Worm (Caenorhabditis elegans) whole organism, early embryonic: ENCODE data around the gene clec-254.

Experiments
- B0310.2 ChIP-seq: sonication (generic microtip); optimal IDR thresholded peaks from 2 replicates; lab custom pipeline; 2016; ENCODE audit warnings: mild to moderate bottlenecking, missing genetic modification characterization, missing compliant biosample characterization
- F13C5.2 ChIP-seq: sonication (generic microtip); optimal IDR thresholded peaks from 2 replicates; lab custom pipeline; 2017; ENCODE audit warnings: mild to moderate bottlenecking, missing genetic modification characterization, inconsistent platforms, missing compliant biosample characterization
- aly-1 ChIP-seq: sonication (generic microtip); optimal IDR thresholded peaks from 2 replicates; lab custom pipeline; 2016; ENCODE audit warnings: missing genetic modification characterization, missing compliant biosample characterization
- ama-1 ChIP-seq: fragments of 150-350 bp; optimal IDR thresholded peaks from 2 replicates; lab custom pipeline; 2014
- ceh-13 ChIP-seq: fragments of 200-800 bp; sonication (Bioruptor generic); optimal IDR thresholded peaks from 2 replicates; lab custom pipeline; 2018; ENCODE audit warnings: mild to moderate bottlenecking, missing genetic modification characterization, missing compliant biosample characterization
- ceh-36 ChIP-seq: sonication (generic microtip); optimal IDR thresholded peaks from 2 replicates; lab custom pipeline; 2016; ENCODE audit warnings: missing genetic modification characterization, inconsistent platforms, missing compliant biosample characterization
- ets-7 ChIP-seq: sonication (generic microtip); optimal IDR thresholded peaks from 2 replicates; lab custom pipeline; 2016; ENCODE audit warnings: missing genotype, missing genetic modification characterization, missing compliant biosample characterization
- flt-1 ChIP-seq: fragments of 200-800 bp; sonication (Bioruptor generic); IDR thresholded peaks from 2 replicates; pipeline ENCODE4 v1.3.6; 2022; ENCODE audit warnings: missing genetic modification characterization, missing compliant biosample characterization
- hmbx-1 ChIP-seq: sonication (generic microtip); optimal IDR thresholded peaks from 2 replicates; lab custom pipeline; 2016; ENCODE audit warnings: mild to moderate bottlenecking, missing genetic modification characterization, missing compliant biosample characterization
- hmg-4 ChIP-seq: fragments of 200-800 bp; sonication (Bioruptor generic); optimal IDR thresholded peaks from 2 replicates; lab custom pipeline; 2018; ENCODE audit warnings: mild to moderate bottlenecking, missing genetic modification characterization, missing compliant biosample characterization
- hnd-1 ChIP-seq: sonication (generic microtip); optimal IDR thresholded peaks from 2 replicates; lab custom pipeline; 2016; ENCODE audit warnings: missing genetic modification characterization, missing compliant biosample characterization
- pes-1 ChIP-seq: fragments of 200-800 bp; sonication (Bioruptor generic); IDR thresholded peaks from 2 replicates; pipeline ENCODE4 v1.3.6; 2022; ENCODE audit warnings: missing genetic modification reagents, missing genetic modification characterization, missing compliant biosample characterization
- scrt-1 ChIP-seq: fragments of 200-800 bp; sonication (Bioruptor generic); IDR thresholded peaks from 2 replicates; pipeline ENCODE4 v1.3.6; 2022; ENCODE audit warnings: missing genetic modification characterization, missing compliant biosample characterization
- sea-1 ChIP-seq: fragments of 200-800 bp; sonication (Bioruptor generic); conservative IDR thresholded peaks from 2 replicates; pipeline ENCODE4 v1.3.6; 2022; ENCODE audit warnings: missing genetic modification characterization, missing compliant biosample characterization
- tbx-11 ChIP-seq: fragments of 200-800 bp; sonication (Bioruptor generic); IDR thresholded peaks from 2 replicates; pipeline ENCODE4 v1.3.6; 2022; ENCODE audit warnings: missing genetic modification characterization, missing compliant biosample characterization
- tbx-37 ChIP-seq: fragments of 200-800 bp; sonication (Bioruptor generic); conservative IDR thresholded peaks from 2 replicates; pipeline ENCODE4 v1.3.6; 2022; ENCODE audit warnings: missing genetic modification reagents, missing genetic modification characterization, missing compliant biosample characterization
- tra-4 ChIP-seq: sonication (generic microtip); optimal IDR thresholded peaks from 2 replicates; lab custom pipeline; 2017; ENCODE audit warnings: missing genetic modification characterization, missing compliant biosample characterization

Gene clec-254

ce11 chrV:18750445-18750844 lies 3.8 kb downstream of the clec-254 start, which contains the start of the genes F11D11.21 and F11D11.12:
Gene F11D11.21, minus strand, starts transcription at chrV:18750545.
Gene F11D11.12, minus strand, starts transcription at chrV:18750682.
- no peak for TF ChIP-seq scrt-1 (GFP tag; lab: Robert Waterston, UW)
- no peak for TF ChIP-seq tra-4
- TF ChIP-seq tbx-37 = no peak
- TF ChIP-seq ceh-36 (tag; lab: Kevin White, UChicago) = no peak
- no peak for TF ChIP-seq ama-1 (lab: Kevin White, UChicago)
- no peak for TF ChIP-seq aly-1 (tag; lab: Kevin White, UChicago)
- TF ChIP-seq hmbx-1 = no peak
- no peak for TF ChIP-seq hnd-1 (tag; lab: Kevin White, UChicago)
- TF ChIP-seq F13C5.2 (tag; lab: Kevin White, UChicago) = no peak
- no peak for TF ChIP-seq ceh-13 (GFP tag; lab: Kevin White, UChicago)
- TF ChIP-seq hmg-4 (GFP tag; lab: Kevin White, UChicago) = no peak
- TF ChIP-seq pes-1 (GFP tag; lab: Robert Waterston, UW) = no peak

DNA sequence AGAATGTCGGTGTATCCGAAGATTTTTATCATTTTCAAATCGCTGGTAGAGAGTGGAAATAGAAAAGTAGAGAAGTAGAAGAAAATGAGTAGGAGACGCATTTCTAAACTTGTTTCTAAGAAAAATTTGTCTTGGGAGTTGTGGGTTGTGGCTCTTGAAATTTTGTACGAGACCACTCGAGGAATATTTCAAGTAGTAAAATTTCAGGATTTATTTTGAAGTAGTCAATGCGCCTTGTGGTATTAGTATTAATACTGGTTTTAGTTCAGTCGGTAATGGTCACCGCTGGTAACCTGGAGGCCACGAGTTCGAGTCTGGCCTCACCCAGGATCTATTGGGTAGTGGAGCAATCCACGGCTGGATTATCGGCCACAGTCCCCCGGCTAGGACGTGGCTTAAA lies 5.5 kb downstream of the clec-254 start, which contains the start of gene clec-252:
Gene clec-252, minus strand, starts transcription at position 101 of the 400 bp plus-strand sequence.
- TF ChIP-seq tbx-37 (no peak), tra-4 (no peak), B0310.2 (tag; lab: Kevin White, UChicago) (no peak), F13C5.2 (tag; lab: Kevin White, UChicago) (no peak), sea-1 (no peak), aly-1 (tag; lab: Kevin White, UChicago) (no peak), ets-7 (tag; lab: Kevin White, UChicago) (no peak), hmg-4 (GFP tag; lab: Kevin White, UChicago) (no peak), pes-1 (GFP tag; lab: Robert Waterston, UW) (no peak), scrt-1 (GFP tag; lab: Robert Waterston, UW) (no peak), hnd-1 (tag; lab: Kevin White, UChicago) (no peak), hmbx-1 (no peak), ama-1 (lab: Kevin White, UChicago) (no peak), ceh-36 (tag; lab: Kevin White, UChicago) (no peak), ceh-13 (GFP tag; lab: Kevin White, UChicago) (no peak), flt-1 (GFP tag; lab: Robert Waterston, UW) (no peak), tbx-11 (no peak)

DNA sequence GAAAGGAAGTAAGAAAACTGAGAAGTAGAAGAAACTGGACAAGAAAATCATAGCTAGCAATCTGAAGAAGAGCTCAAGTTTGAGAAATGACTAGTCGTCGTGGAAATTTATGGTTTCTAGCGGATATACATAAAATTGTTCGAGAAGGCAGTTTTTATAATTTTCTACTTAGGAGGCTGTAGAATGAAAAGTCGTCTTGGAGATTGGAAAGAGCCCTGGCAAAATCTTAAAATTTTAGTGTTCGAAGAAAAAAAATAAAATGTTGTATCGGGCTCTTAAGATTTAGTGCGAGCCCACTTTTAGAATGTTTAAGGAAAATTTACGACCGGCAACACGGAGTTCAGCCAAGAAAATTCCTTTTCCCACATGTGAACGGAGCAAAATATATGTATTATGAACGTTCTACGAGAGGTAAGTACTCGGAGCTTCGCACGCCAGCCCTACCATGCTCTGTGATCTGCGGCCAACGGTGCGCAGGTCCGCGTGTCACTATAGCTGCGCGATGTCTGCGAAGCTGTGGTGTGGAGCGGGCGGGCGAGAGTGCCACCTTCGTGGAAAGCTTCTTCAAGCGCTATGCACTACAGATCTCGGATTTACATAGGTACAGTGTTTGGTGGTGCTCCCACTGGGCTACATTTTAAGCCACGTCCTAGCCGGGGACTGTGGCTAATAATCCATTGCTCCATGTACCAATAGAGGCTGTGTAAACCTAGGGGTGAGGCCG lies 7.1 kb downstream of the clec-254 start, which contains the start of gene clec-251:
Gene clec-251, minus strand, starts transcription at position 51 of the 724 bp plus-strand sequence.
- TF ChIP-seq hnd-1 (tag; lab: Kevin White, UChicago) (no peak), flt-1 (GFP tag; lab: Robert Waterston, UW) (no peak), hmg-4 (GFP tag; lab: Kevin White, UChicago) (no peak), B0310.2 (tag; lab: Kevin White, UChicago) (no peak), aly-1 (tag; lab: Kevin White, UChicago) (no peak)

DNA sequence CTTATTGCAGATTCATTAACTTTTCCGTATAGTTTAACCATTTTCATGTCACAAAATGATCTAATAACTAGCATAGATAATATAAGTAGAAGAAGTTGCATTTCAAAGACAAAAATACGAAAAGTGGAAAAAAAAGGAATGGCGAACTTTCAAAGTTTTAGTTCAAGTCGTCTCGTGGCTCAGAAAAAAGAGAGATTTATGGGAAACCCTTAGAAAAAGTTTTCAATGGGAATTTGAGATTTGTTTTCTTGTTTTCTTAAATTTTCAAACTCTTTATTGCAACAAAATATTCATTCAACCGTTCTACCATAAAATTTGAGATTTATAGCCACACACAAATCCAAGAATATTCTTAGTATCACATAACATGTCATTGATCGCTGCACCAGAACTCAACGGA lies 12.1 kb downstream of the clec-254 start, which contains the start of gene clec-250:
Gene clec-250, minus strand, starts transcription at position 101 of the 400 bp plus-strand sequence.
- TF ChIP-seq ceh-36 (tag; lab: Kevin White, UChicago) = no peak

DNA sequence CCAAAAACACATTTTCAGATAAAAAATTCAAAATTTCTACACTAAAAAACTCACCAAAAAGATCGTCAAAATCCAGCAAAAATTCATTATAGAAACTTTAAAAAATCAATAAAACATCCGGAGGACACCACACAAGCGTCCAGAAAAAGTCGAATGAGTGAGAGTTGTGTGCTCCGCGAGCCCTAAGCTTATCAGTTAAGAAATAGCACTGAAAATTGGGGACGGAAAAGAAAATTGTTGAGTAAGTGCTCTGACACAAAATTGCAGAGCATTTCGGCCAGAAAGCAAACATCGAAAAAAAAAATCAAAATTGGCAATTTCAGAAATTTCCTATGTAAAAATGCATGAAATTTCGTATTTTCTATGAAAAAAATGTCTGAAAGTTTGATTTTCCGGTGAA lies 16.6 kb downstream of the clec-254 start:
- TF ChIP-seq F13C5.2 (tag; lab: Kevin White, UChicago) = no peak
- no peak for TF ChIP-seq ama-1 (lab: Kevin White, UChicago)
- TF ChIP-seq tbx-37 = no peak
- TF ChIP-seq hnd-1 (tag; lab: Kevin White, UChicago) = no peak
- no peak for TF ChIP-seq ceh-13 (GFP tag; lab: Kevin White, UChicago)
- TF ChIP-seq hmg-4 (GFP tag; lab: Kevin White, UChicago) = no peak
- TF ChIP-seq flt-1 (GFP tag; lab: Robert Waterston, UW) = no peak
- no peak for TF ChIP-seq B0310.2 (tag; lab: Kevin White, UChicago)
- no peak for TF ChIP-seq tra-4

ce11 chrV:18734381-18734780 lies 19.8 kb downstream of the clec-254 start, which contains the start of gene scl-20:
Gene scl-20, minus strand, starts transcription at chrV:18734481.
- no peak for TF ChIP-seq hnd-1 (tag; lab: Kevin White, UChicago)
- TF ChIP-seq ceh-13 (GFP tag; lab: Kevin White, UChicago) = no peak
- no peak for TF ChIP-seq tbx-37
- no peak for TF ChIP-seq aly-1 (tag; lab: Kevin White, UChicago)
- TF ChIP-seq F13C5.2 (tag; lab: Kevin White, UChicago) = no peak
- no peak for TF ChIP-seq hmg-4 (GFP tag; lab: Kevin White, UChicago)
- TF ChIP-seq B0310.2 (tag; lab: Kevin White, UChicago) = no peak
- no peak for TF ChIP-seq tbx-11

- TF ChIP-seq ceh-36 (tag; lab: Kevin White, UChicago) = peak; percentile 88
- TF ChIP-seq scrt-1 (GFP tag; lab: Robert Waterston, UW) = no peak
- TF ChIP-seq B0310.2 (tag; lab: Kevin White, UChicago) = no peak
These were observed 20.3 kb downstream of the clec-254 start for ce11 chrV:18733942-18734341.

DNA sequence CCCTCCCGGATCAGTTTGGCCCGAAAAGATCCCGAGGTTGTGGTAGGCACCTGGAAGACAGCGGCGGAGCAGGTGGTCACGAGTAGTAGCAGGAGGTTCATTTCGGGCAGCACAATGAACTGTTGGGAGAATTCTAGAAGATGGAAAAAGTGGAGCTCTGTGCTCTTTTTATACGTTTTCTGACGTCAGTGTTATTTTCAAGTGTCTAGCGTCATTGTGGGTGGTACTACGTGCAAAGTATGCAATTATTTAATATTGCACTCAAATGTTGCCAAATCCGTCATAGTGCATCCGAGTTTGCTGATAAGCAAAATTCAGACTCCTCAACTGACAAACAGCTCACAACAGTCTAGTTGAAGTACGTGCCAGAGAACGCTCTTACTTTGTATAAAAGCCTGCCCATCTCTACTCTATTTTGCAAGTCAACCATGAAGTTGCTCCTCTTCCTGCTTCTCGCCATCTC lies 22.6 kb downstream of the clec-254 start, which contains the start of the genes asp-18 and scl-19:
Gene asp-18, minus strand, starts transcription at position 101 of the 463 bp plus-strand sequence.
Gene scl-19, plus strand, starts transcription at position 413 of the 463 bp plus-strand sequence.
- no peak for TF ChIP-seq F13C5.2 (tag; lab: Kevin White, UChicago)
- TF ChIP-seq pes-1 (GFP tag; lab: Robert Waterston, UW) = no peak
- TF ChIP-seq scrt-1 (GFP tag; lab: Robert Waterston, UW) = no peak
- no peak for TF ChIP-seq ceh-36 (tag; lab: Kevin White, UChicago)
- no peak for TF ChIP-seq ets-7 (tag; lab: Kevin White, UChicago)
- no peak for TF ChIP-seq flt-1 (GFP tag; lab: Robert Waterston, UW)
- no peak for TF ChIP-seq aly-1 (tag; lab: Kevin White, UChicago)
- TF ChIP-seq tbx-11 = no peak
- TF ChIP-seq tbx-37 = no peak
- TF ChIP-seq ceh-13 (GFP tag; lab: Kevin White, UChicago) = no peak
- no peak for TF ChIP-seq B0310.2 (tag; lab: Kevin White, UChicago)
- TF ChIP-seq ama-1 (lab: Kevin White, UChicago) = no peak
- TF ChIP-seq sea-1 = no peak
- no peak for TF ChIP-seq hmg-4 (GFP tag; lab: Kevin White, UChicago)
- TF ChIP-seq hnd-1 (tag; lab: Kevin White, UChicago) = no peak
